Worm (Caenorhabditis elegans) whole organism, L2 larva: ENCODE measurements around the gene F23A7.5.
"Not testable (repeated sequence)": the region's sequence is repeated elsewhere in the genome, so short reads cannot be mapped to it uniquely, and the experiment has no call there.

Experiments
- C34F6.9 ChIP-seq: fragments of 150-350 bp; optimal IDR thresholded peaks from 2 replicates; lab custom pipeline; 2014; ENCODE audit warnings: missing biosample characterization, missing genetic modification characterization
- F13H6.1 ChIP-seq: sonication (generic microtip); optimal IDR thresholded peaks from 2 replicates; lab custom pipeline; 2016; ENCODE audit warnings: missing genetic modification characterization, missing compliant biosample characterization
- R02D3.7 ChIP-seq: fragments of 150-350 bp; optimal IDR thresholded peaks from 2 replicates; lab custom pipeline; 2014; ENCODE audit warnings: missing biosample characterization, missing genetic modification characterization
- ZK546.5 ChIP-seq: sonication (generic microtip); optimal IDR thresholded peaks from 2 replicates; lab custom pipeline; 2017; ENCODE audit warnings: missing biosample characterization, missing genetic modification characterization
- alr-1 ChIP-seq: fragments of 150-350 bp; optimal IDR thresholded peaks from 2 replicates; lab custom pipeline; 2014; ENCODE audit warnings: missing biosample characterization, missing genetic modification characterization
- aly-2 ChIP-seq: fragments of 150-350 bp; optimal IDR thresholded peaks from 2 replicates; lab custom pipeline; 2014; ENCODE audit warnings: missing biosample characterization, missing genetic modification characterization
- blmp-1 ChIP-seq: sonication (generic microtip); optimal IDR thresholded peaks from 2 replicates; lab custom pipeline; 2017; ENCODE audit warnings: missing genetic modification characterization, mild to moderate bottlenecking, missing compliant biosample characterization, antibody characterized with exemption, moderate library complexity; ENCODE audit not compliant: insufficient read depth
- ceh-82 ChIP-seq: fragments of 150-350 bp; optimal IDR thresholded peaks from 2 replicates; lab custom pipeline; 2014; ENCODE audit warnings: missing biosample characterization, missing genetic modification characterization
- crh-2 ChIP-seq: sonication (generic microtip); optimal IDR thresholded peaks from 2 replicates; lab custom pipeline; 2017; ENCODE audit warnings: missing biosample characterization, missing genetic modification characterization
- dmd-4 ChIP-seq: sonication (generic microtip); optimal IDR thresholded peaks from 2 replicates; lab custom pipeline; 2017; ENCODE audit warnings: missing biosample characterization, missing genetic modification characterization
- elt-1 ChIP-seq: fragments of 150-350 bp; optimal IDR thresholded peaks from 2 replicates; lab custom pipeline; 2014; ENCODE audit warnings: missing biosample characterization, missing genetic modification characterization
- elt-3 ChIP-seq: sonication (generic microtip); optimal IDR thresholded peaks from 2 replicates; lab custom pipeline; 2017; ENCODE audit warnings: missing biosample characterization, missing genetic modification characterization
- gmeb-1 ChIP-seq: fragments of 150-350 bp; optimal IDR thresholded peaks from 2 replicates; lab custom pipeline; 2014; ENCODE audit warnings: missing biosample characterization, missing genetic modification characterization
- lin-11 ChIP-seq: fragments of 150-350 bp; sonication (generic microtip); optimal IDR thresholded peaks from 2 replicates; lab custom pipeline; 2014; ENCODE audit warnings: missing biosample characterization, missing genetic modification characterization, inconsistent platforms, mixed read lengths
- lin-13 ChIP-seq: fragments of 150-350 bp; optimal IDR thresholded peaks from 2 replicates; lab custom pipeline; 2014; ENCODE audit warnings: missing biosample characterization, missing genetic modification reagents, missing genetic modification characterization
- lsy-2 ChIP-seq, 2 experiments: fragments of 150-350 bp in 1 of 2; sonication (generic microtip) in 1 of 2; optimal IDR thresholded peaks; 2 replicates each; lab custom pipeline; 2014 to 2017; ENCODE audit warnings: missing biosample characterization in 2 of 2, missing genetic modification characterization in 2 of 2
- mab-5 ChIP-seq: fragments of 150-350 bp; optimal IDR thresholded peaks from 2 replicates; lab custom pipeline; 2014; ENCODE audit warnings: missing biosample characterization, missing genetic modification characterization
- mbf-1 ChIP-seq: sonication (generic microtip); optimal IDR thresholded peaks from 2 replicates; lab custom pipeline; 2017; ENCODE audit warnings: missing biosample characterization, missing genetic modification characterization
- mdl-1 ChIP-seq, 2 experiments: fragments of 150-350 bp in 1 of 2; sonication (generic microtip) in 1 of 2; optimal IDR thresholded peaks; 2 replicates each; lab custom pipeline; 2017; ENCODE audit warnings: missing biosample characterization in 2 of 2, missing genetic modification characterization in 2 of 2
- nhr-12 ChIP-seq: fragments of 150-350 bp; optimal IDR thresholded peaks from 2 replicates; lab custom pipeline; 2014; ENCODE audit warnings: missing biosample characterization, missing genetic modification characterization
- nhr-129 ChIP-seq: fragments of 150-350 bp; optimal IDR thresholded peaks from 2 replicates; lab custom pipeline; 2014; ENCODE audit warnings: missing biosample characterization, missing genetic modification characterization
- nhr-21 ChIP-seq: fragments of 150-350 bp; optimal IDR thresholded peaks from 2 replicates; lab custom pipeline; 2014; ENCODE audit warnings: missing biosample characterization, missing genetic modification characterization
- nhr-23 ChIP-seq: fragments of 150-350 bp; optimal IDR thresholded peaks from 2 replicates; lab custom pipeline; 2014; ENCODE audit warnings: missing biosample characterization, missing genetic modification reagents, missing genetic modification characterization
- nhr-77 ChIP-seq: fragments of 150-350 bp; optimal IDR thresholded peaks from 2 replicates; lab custom pipeline; 2014; ENCODE audit warnings: missing biosample characterization, missing genetic modification characterization
- peb-1 ChIP-seq: fragments of 150-350 bp; optimal IDR thresholded peaks from 2 replicates; lab custom pipeline; 2014; ENCODE audit warnings: missing biosample characterization, missing genetic modification characterization
- skn-1 ChIP-seq: sonication (generic microtip); optimal IDR thresholded peaks from 2 replicates; lab custom pipeline; 2017; ENCODE audit warnings: missing biosample characterization, missing genetic modification characterization
- sma-3 ChIP-seq: sonication (generic microtip); optimal IDR thresholded peaks from 2 replicates; lab custom pipeline; 2016; ENCODE audit warnings: missing genetic modification reagents, missing genetic modification characterization, missing compliant biosample characterization
- sma-9 ChIP-seq, 2 experiments: fragments of 150-350 bp in 1 of 2; sonication (generic microtip) in 1 of 2; optimal IDR thresholded peaks; 2 replicates each; lab custom pipeline; 2014 to 2016; ENCODE audit warnings: missing genetic modification characterization in 2 of 2, mild to moderate bottlenecking in 1 of 2, missing biosample characterization in 1 of 2, missing compliant biosample characterization in 1 of 2, missing genetic modification reagents in 1 of 2, moderate library complexity in 1 of 2
- unc-39 ChIP-seq: fragments of 150-350 bp; optimal IDR thresholded peaks from 2 replicates; lab custom pipeline; 2014; ENCODE audit warnings: missing biosample characterization, missing genetic modification characterization
- unc-55 ChIP-seq: fragments of 150-350 bp; sonication (generic microtip); optimal IDR thresholded peaks from 3 replicates; lab custom pipeline; 2014; ENCODE audit warnings: missing biosample characterization, missing genetic modification reagents, missing genetic modification characterization
- unc-62 ChIP-seq: fragments of 150-350 bp; optimal IDR thresholded peaks from 2 replicates; lab custom pipeline; 2014; ENCODE audit warnings: missing biosample characterization, missing genetic modification reagents, missing genetic modification characterization
- zag-1 ChIP-seq: fragments of 150-350 bp; optimal IDR thresholded peaks from 2 replicates; lab custom pipeline; 2014; ENCODE audit warnings: missing biosample characterization, missing genetic modification characterization
- ztf-11 ChIP-seq: sonication (generic microtip); optimal IDR thresholded peaks from 2 replicates; lab custom pipeline; 2017; ENCODE audit warnings: missing biosample characterization, missing genetic modification characterization

The F23A7.5 gene

ce11 chrX:16218306-16218705 lies 10.4 kb upstream of the F23A7.5 start (continued):
- no peak for TF ChIP-seq lin-13 (GFP tag; lab: Kevin White, UChicago)
- TF ChIP-seq lin-11 (tag; lab: Kevin White, UChicago): peak; percentile 19
- peak; percentile 61 for TF ChIP-seq crh-2 (tag; lab: Kevin White, UChicago)
- TF ChIP-seq, all 48 proteins: peak for 8

- TF ChIP-seq alr-1 (tag; lab: Kevin White, UChicago); nhr-12; dmd-4 (tag; lab: Kevin White, UChicago): not testable (repeated sequence)
Observed at ce11 chrX:16219710-16220109, 9.0 kb upstream of the F23A7.5 start, which contains the start of gene F23A7.3. F23A7.3 (plus strand) TSS chrX:16220010.

- no peak for TF ChIP-seq nhr-77 (tag; lab: Kevin White, UChicago)
- no peak for TF ChIP-seq ZK546.5 (tag; lab: Kevin White, UChicago)
- TF ChIP-seq R02D3.7 (tag; lab: Kevin White, UChicago): no peak
- no peak for TF ChIP-seq nhr-129 (tag; lab: Kevin White, UChicago)
- TF ChIP-seq gmeb-1 (tag; lab: Kevin White, UChicago): no peak
- TF ChIP-seq C34F6.9 (tag; lab: Kevin White, UChicago): no peak
- TF ChIP-seq aly-2 (tag; lab: Kevin White, UChicago): no peak
- TF ChIP-seq unc-55 (GFP tag; lab: Kevin White, UChicago): no peak
- no peak for TF ChIP-seq F13H6.1 (tag; lab: Kevin White, UChicago)
- TF ChIP-seq blmp-1: no peak
- TF ChIP-seq lin-11 (tag; lab: Kevin White, UChicago): no peak
- TF ChIP-seq ztf-11 (tag; lab: Kevin White, UChicago): no peak
- no peak for TF ChIP-seq ceh-82 (tag; lab: Kevin White, UChicago)
- no peak for TF ChIP-seq unc-39
- TF ChIP-seq lin-13 (GFP tag; lab: Kevin White, UChicago): no peak
- TF ChIP-seq skn-1: no peak
- no peak for TF ChIP-seq mab-5 (tag; lab: Kevin White, UChicago)
- no peak for TF ChIP-seq nhr-21
- no peak for TF ChIP-seq unc-62
Observed at ce11 chrX:16240626-16241025, 11.9 kb downstream of the F23A7.5 start.

- TF ChIP-seq elt-1: no peak
- TF ChIP-seq elt-3 (tag; lab: Kevin White, UChicago): no peak
- no peak for TF ChIP-seq ceh-82 (tag; lab: Kevin White, UChicago)
- TF ChIP-seq peb-1 (tag; lab: Kevin White, UChicago): no peak
- TF ChIP-seq C34F6.9 (tag; lab: Kevin White, UChicago): no peak
- no peak for TF ChIP-seq zag-1
Observed at ce11 chrX:16243129-16243528, 14.4 kb downstream of the F23A7.5 start.

- TF ChIP-seq ztf-11 (tag; lab: Kevin White, UChicago) (no peak), sma-3 (GFP tag; lab: Kevin White, UChicago) (no peak), alr-1 (tag; lab: Kevin White, UChicago) (no peak), ZK546.5 (tag; lab: Kevin White, UChicago) (no peak), lin-13 (GFP tag; lab: Kevin White, UChicago) (no peak)
Observed at ce11 chrX:16244764-16245244, 16.1 kb downstream of the F23A7.5 start, which contains the start of gene W10G6.1. W10G6.1 (plus strand) TSS chrX:16245194.

- TF ChIP-seq unc-55 (GFP tag; lab: Kevin White, UChicago): no peak
- TF ChIP-seq blmp-1: no peak
- TF ChIP-seq alr-1 (tag; lab: Kevin White, UChicago): no peak
- no peak for TF ChIP-seq lsy-2 (tag; optimal IDR thresholded peaks at IDR 0.05; lab: Kevin White, UChicago)
- no peak for TF ChIP-seq mdl-1 (tag; optimal IDR thresholded peaks at IDR 0.05; lab: Kevin White, UChicago)
- TF ChIP-seq nhr-21: no peak
Observed at ce11 chrX:16250679-16251078, 22.0 kb downstream of the F23A7.5 start, which contains the start of gene W10G6.6. W10G6.6 (minus strand) TSS chrX:16250779.

- no peak for TF ChIP-seq nhr-23
- no peak for TF ChIP-seq mbf-1 (tag; lab: Kevin White, UChicago)
- no peak for TF ChIP-seq sma-9 (GFP tag; optimal IDR thresholded peaks at IDR 0.05; lab: Kevin White, UChicago)
- TF ChIP-seq sma-9 (tag; optimal IDR thresholded peaks at IDR 0.05; lab: Kevin White, UChicago): no peak
- no peak for TF ChIP-seq dmd-4 (tag; lab: Kevin White, UChicago)
- no peak for TF ChIP-seq unc-39
- no peak for TF ChIP-seq nhr-21
- no peak for TF ChIP-seq elt-1
Observed at ce11 chrX:16258503-16258902, 29.8 kb downstream of the F23A7.5 start.
